Fruit fly (Drosophila melanogaster): Measurements from ENCODE around the gene CG17261.

Gene CG17261

dm6 chr2L:2999113-2999512 lies 43.2 kb upstream of the CG17261 start, which contains the start of gene Ccdc85 (continued):
- TF ChIP-seq Sry-β (GFP tag; optimal IDR thresholded peaks at IDR 0.05) (peak; percentile 3), Nf-YA (GFP tag; IDR thresholded peaks at IDR 0.05) (0 out of 2 replicates have a peak, but pooled peaks have one; percentile 7), prd (optimal IDR thresholded peaks at IDR 0.05) (no peak), prd (GFP tag; IDR thresholded peaks at IDR 0.05) (no peak), CG33213 (GFP tag; optimal IDR thresholded peaks at IDR 0.05) (no peak), CG11504 (tag; optimal IDR thresholded peaks at IDR 0.05) (no peak), PHDP (tag; optimal IDR thresholded peaks at IDR 0.05) (peak; percentile 35), z (GFP tag; IDR thresholded peaks at IDR 0.05) (no peak), E2f2 (GFP tag; IDR thresholded peaks at IDR 0.05) (peak; percentile 74), lola (GFP tag; optimal IDR thresholded peaks at IDR 0.05) (no peak), CG16863 (GFP tag; optimal IDR thresholded peaks at IDR 0.05) (no peak), CG14014 (GFP tag; IDR thresholded peaks at IDR 0.05) (no peak), CG34224 (GFP tag; IDR thresholded peaks at IDR 0.05; ENCODE audit: partially characterized antibody) (peak; percentile 97), ftz-f1 (GFP tag; optimal IDR thresholded peaks at IDR 0.05) (no peak), CG17912 (GFP tag; optimal IDR thresholded peaks at IDR 0.05) (no peak), Lhr (GFP tag; optimal IDR thresholded peaks at IDR 0.05) (peak; percentile 12), slp2 (GFP tag; optimal IDR thresholded peaks at IDR 0.05) (no peak), hb (GFP tag; IDR thresholded peaks at IDR 0.05; ENCODE audit: partially characterized antibody) (peak; percentile 98), Spps (tag; optimal IDR thresholded peaks at IDR 0.05) (no peak), crc (GFP tag; optimal IDR thresholded peaks at IDR 0.05) (no peak), gcm2 (GFP tag; optimal IDR thresholded peaks at IDR 0.05) (no peak), CG11723 (GFP tag; optimal IDR thresholded peaks at IDR 0.05) (no peak), Stat92E (GFP tag; optimal IDR thresholded peaks at IDR 0.05) (peak in 1 of 3 experiments; percentile 41), CG6272 (GFP tag; IDR thresholded peaks at IDR 0.05) (no peak), tna (GFP tag; IDR thresholded peaks at IDR 0.05; ENCODE audit: partially characterized antibody) (peak; percentile 100), pzg (GFP tag; optimal IDR thresholded peaks at IDR 0.05) (peak; percentile 80), CG34422 (GFP tag; IDR thresholded peaks at IDR 0.05) (peak; percentile 70; the same call in 1 of the 3 replicates), CG13424 (tag; optimal IDR thresholded peaks at IDR 0.05) (peak; percentile 14), sens (GFP tag) (peak; percentile 78), CG18262 (tag; optimal IDR thresholded peaks at IDR 0.05) (peak; percentile 7), CG10209 (GFP tag; optimal IDR thresholded peaks at IDR 0.05) (no peak), sqz (GFP tag; optimal IDR thresholded peaks at IDR 0.05) (no peak), Hr51 (GFP tag; optimal IDR thresholded peaks at IDR 0.05) (no peak), zf30C (GFP tag; optimal IDR thresholded peaks at IDR 0.05) (no peak), gfzf (GFP tag; optimal IDR thresholded peaks at IDR 0.05) (peak; percentile 24), CG3163 (GFP tag; optimal IDR thresholded peaks at IDR 0.05) (no peak), CG6854 (GFP tag; optimal IDR thresholded peaks at IDR 0.05) (no peak), CG14965 (GFP tag; optimal IDR thresholded peaks at IDR 0.05; ENCODE audit: borderline replicate concordance) (no peak), onecut (GFP tag; IDR thresholded peaks at IDR 0.05) (peak; percentile 10; the same call in 1 of the 2 replicates), CG2712 (tag; optimal IDR thresholded peaks at IDR 0.05) (peak; percentile 51), repo (GFP tag; optimal IDR thresholded peaks at IDR 0.05) (no peak), shn (GFP tag; optimal IDR thresholded peaks at IDR 0.05) (no peak), CG4328 (GFP tag; optimal IDR thresholded peaks at IDR 0.05) (no peak), CG17802 (tag; optimal IDR thresholded peaks at IDR 0.05) (peak; percentile 6), nau (GFP tag; optimal IDR thresholded peaks at IDR 0.05) (no peak), CG10543 (GFP tag; optimal IDR thresholded peaks at IDR 0.05) (no peak), gcm (GFP tag; optimal IDR thresholded peaks at IDR 0.05) (peak; percentile 47), CG1529 (GFP tag; optimal IDR thresholded peaks at IDR 0.05) (no peak), wek (GFP tag; optimal IDR thresholded peaks at IDR 0.05) (no peak), Med (GFP tag) (peak; percentile 93)
